Worm (Caenorhabditis elegans) whole organism, L2 larva: Measurements from ENCODE around the gene R02D3.8.

Experiments
- C34F6.9 ChIP-seq: fragments of 150-350 bp; optimal IDR thresholded peaks from 2 replicates; lab custom pipeline; 2014; ENCODE audit warnings: missing biosample characterization, missing genetic modification characterization
- F13H6.1 ChIP-seq: sonication (generic microtip); optimal IDR thresholded peaks from 2 replicates; lab custom pipeline; 2016; ENCODE audit warnings: missing genetic modification characterization, missing compliant biosample characterization
- R02D3.7 ChIP-seq: fragments of 150-350 bp; optimal IDR thresholded peaks from 2 replicates; lab custom pipeline; 2014; ENCODE audit warnings: missing biosample characterization, missing genetic modification characterization
- Y55F3AM.14 ChIP-seq: fragments of 200-800 bp; sonication (Bioruptor generic); optimal IDR thresholded peaks from 2 replicates; lab custom pipeline; 2018; ENCODE audit warnings: mild to moderate bottlenecking, missing genetic modification characterization, missing compliant biosample characterization
- ZK546.5 ChIP-seq: sonication (generic microtip); optimal IDR thresholded peaks from 2 replicates; lab custom pipeline; 2017; ENCODE audit warnings: missing biosample characterization, missing genetic modification characterization
- alr-1 ChIP-seq: fragments of 150-350 bp; optimal IDR thresholded peaks from 2 replicates; lab custom pipeline; 2014; ENCODE audit warnings: missing biosample characterization, missing genetic modification characterization
- aly-2 ChIP-seq: fragments of 150-350 bp; optimal IDR thresholded peaks from 2 replicates; lab custom pipeline; 2014; ENCODE audit warnings: missing biosample characterization, missing genetic modification characterization
- ceh-16 ChIP-seq: fragments of 150-350 bp; optimal IDR thresholded peaks from 2 replicates; lab custom pipeline; 2014; ENCODE audit warnings: missing biosample characterization, missing genetic modification characterization
- crh-2 ChIP-seq: sonication (generic microtip); optimal IDR thresholded peaks from 2 replicates; lab custom pipeline; 2017; ENCODE audit warnings: missing biosample characterization, missing genetic modification characterization
- dmd-4 ChIP-seq: sonication (generic microtip); optimal IDR thresholded peaks from 2 replicates; lab custom pipeline; 2017; ENCODE audit warnings: missing biosample characterization, missing genetic modification characterization
- elt-1 ChIP-seq: fragments of 150-350 bp; optimal IDR thresholded peaks from 2 replicates; lab custom pipeline; 2014; ENCODE audit warnings: missing biosample characterization, missing genetic modification characterization
- fos-1 ChIP-seq: fragments of 150-350 bp; optimal IDR thresholded peaks from 2 replicates; lab custom pipeline; 2014; ENCODE audit warnings: missing biosample characterization, missing genetic modification characterization
- gmeb-1 ChIP-seq: fragments of 150-350 bp; optimal IDR thresholded peaks from 2 replicates; lab custom pipeline; 2014; ENCODE audit warnings: missing biosample characterization, missing genetic modification characterization
- lin-11 ChIP-seq: fragments of 150-350 bp; sonication (generic microtip); optimal IDR thresholded peaks from 2 replicates; lab custom pipeline; 2014; ENCODE audit warnings: missing biosample characterization, missing genetic modification characterization, inconsistent platforms, mixed read lengths
- lin-13 ChIP-seq: fragments of 150-350 bp; optimal IDR thresholded peaks from 2 replicates; lab custom pipeline; 2014; ENCODE audit warnings: missing biosample characterization, missing genetic modification reagents, missing genetic modification characterization
- lin-39 ChIP-seq: fragments of 150-350 bp; optimal IDR thresholded peaks from 2 replicates; lab custom pipeline; 2014; ENCODE audit warnings: missing biosample characterization, missing genetic modification reagents, missing genetic modification characterization
- lsy-2 ChIP-seq, 2 experiments: fragments of 150-350 bp in 1 of 2; sonication (generic microtip) in 1 of 2; optimal IDR thresholded peaks; 2 replicates each; lab custom pipeline; 2014 to 2017; ENCODE audit warnings: missing biosample characterization in 2 of 2, missing genetic modification characterization in 2 of 2
- mbf-1 ChIP-seq: sonication (generic microtip); optimal IDR thresholded peaks from 2 replicates; lab custom pipeline; 2017; ENCODE audit warnings: missing biosample characterization, missing genetic modification characterization
- nhr-10 ChIP-seq: sonication (generic microtip); optimal IDR thresholded peaks from 2 replicates; lab custom pipeline; 2017; ENCODE audit warnings: missing biosample characterization, missing genetic modification characterization
- nhr-11 ChIP-seq: fragments of 150-350 bp; optimal IDR thresholded peaks from 2 replicates; lab custom pipeline; 2014; ENCODE audit warnings: missing biosample characterization, missing genetic modification characterization
- nhr-12 ChIP-seq: fragments of 150-350 bp; optimal IDR thresholded peaks from 2 replicates; lab custom pipeline; 2014; ENCODE audit warnings: missing biosample characterization, missing genetic modification characterization
- nhr-129 ChIP-seq: fragments of 150-350 bp; optimal IDR thresholded peaks from 2 replicates; lab custom pipeline; 2014; ENCODE audit warnings: missing biosample characterization, missing genetic modification characterization
- nhr-21 ChIP-seq: fragments of 150-350 bp; optimal IDR thresholded peaks from 2 replicates; lab custom pipeline; 2014; ENCODE audit warnings: missing biosample characterization, missing genetic modification characterization
- nhr-23 ChIP-seq: fragments of 150-350 bp; optimal IDR thresholded peaks from 2 replicates; lab custom pipeline; 2014; ENCODE audit warnings: missing biosample characterization, missing genetic modification reagents, missing genetic modification characterization
- nhr-25 ChIP-seq: fragments of 150-350 bp; sonication (generic microtip); optimal IDR thresholded peaks from 3 replicates; lab custom pipeline; 2014; ENCODE audit warnings: missing biosample characterization, missing genetic modification characterization
- nhr-6 ChIP-seq: fragments of 150-350 bp; optimal IDR thresholded peaks from 2 replicates; lab custom pipeline; 2014; ENCODE audit warnings: missing biosample characterization, missing genetic modification characterization
- nhr-77 ChIP-seq: fragments of 150-350 bp; optimal IDR thresholded peaks from 2 replicates; lab custom pipeline; 2014; ENCODE audit warnings: missing biosample characterization, missing genetic modification characterization
- sem-4 ChIP-seq: fragments of 150-350 bp; optimal IDR thresholded peaks from 2 replicates; lab custom pipeline; 2014; ENCODE audit warnings: missing biosample characterization, missing genetic modification reagents, missing genetic modification characterization
- sma-3 ChIP-seq: sonication (generic microtip); optimal IDR thresholded peaks from 2 replicates; lab custom pipeline; 2016; ENCODE audit warnings: missing genetic modification reagents, missing genetic modification characterization, missing compliant biosample characterization
- snpc-4 ChIP-seq: fragments of 150-350 bp; optimal IDR thresholded peaks from 2 replicates; lab custom pipeline; 2014; ENCODE audit warnings: missing biosample characterization, missing genetic modification characterization
- unc-39 ChIP-seq: fragments of 150-350 bp; optimal IDR thresholded peaks from 2 replicates; lab custom pipeline; 2014; ENCODE audit warnings: missing biosample characterization, missing genetic modification characterization
- unc-55 ChIP-seq: fragments of 150-350 bp; sonication (generic microtip); optimal IDR thresholded peaks from 3 replicates; lab custom pipeline; 2014; ENCODE audit warnings: missing biosample characterization, missing genetic modification reagents, missing genetic modification characterization
- unc-62 ChIP-seq: fragments of 150-350 bp; optimal IDR thresholded peaks from 2 replicates; lab custom pipeline; 2014; ENCODE audit warnings: missing biosample characterization, missing genetic modification reagents, missing genetic modification characterization
- zag-1 ChIP-seq: fragments of 150-350 bp; optimal IDR thresholded peaks from 2 replicates; lab custom pipeline; 2014; ENCODE audit warnings: missing biosample characterization, missing genetic modification characterization
- ztf-1 ChIP-seq: fragments of 200-800 bp; sonication (Bioruptor generic); conservative IDR thresholded peaks from 2 replicates; pipeline ENCODE4 v1.3.6; 2022; ENCODE audit warnings: missing genetic modification characterization, missing compliant biosample characterization
- ztf-11 ChIP-seq: sonication (generic microtip); optimal IDR thresholded peaks from 2 replicates; lab custom pipeline; 2017; ENCODE audit warnings: missing biosample characterization, missing genetic modification characterization
- ztf-4 ChIP-seq: fragments of 150-350 bp; optimal IDR thresholded peaks from 2 replicates; lab custom pipeline; 2014; ENCODE audit warnings: missing biosample characterization, missing genetic modification characterization

Gene R02D3.8

ce11 chrIV:273299-273698 is 16.3 kb upstream of the R02D3.8 start, which contains the start of gene srh-282:
Gene srh-282 (minus strand): TSS chrIV:273399.
- TF ChIP-seq lin-13: no peak
- no peak for TF ChIP-seq Y55F3AM.14 (GFP tag; lab: Kevin White, UChicago)
- TF ChIP-seq unc-39 (tag; lab: Kevin White, UChicago): no peak
- no peak for TF ChIP-seq gmeb-1 (tag; lab: Kevin White, UChicago)
- no peak for TF ChIP-seq nhr-25 (tag; lab: Kevin White, UChicago)
- TF ChIP-seq unc-62 (GFP tag; lab: Kevin White, UChicago): no peak
- TF ChIP-seq nhr-77 (tag; lab: Kevin White, UChicago): no peak
- no peak for TF ChIP-seq nhr-6 (tag; lab: Kevin White, UChicago)
- no peak for TF ChIP-seq elt-1 (tag; lab: Kevin White, UChicago)
- TF ChIP-seq F13H6.1 (tag; lab: Kevin White, UChicago): no peak
- TF ChIP-seq snpc-4: no peak

ce11 chrIV:269107-269506 is 12.1 kb upstream of the R02D3.8 start, which contains the start of gene T21D12.11:
Gene T21D12.11 (plus strand): TSS chrIV:269407.
- TF ChIP-seq ztf-4 (tag; lab: Kevin White, UChicago): no peak
- no peak for TF ChIP-seq lin-11 (tag; lab: Kevin White, UChicago)
- no peak for TF ChIP-seq sem-4
- TF ChIP-seq nhr-77 (tag; lab: Kevin White, UChicago): no peak
- no peak for TF ChIP-seq dmd-4 (tag; lab: Kevin White, UChicago)
- no peak for TF ChIP-seq nhr-6 (tag; lab: Kevin White, UChicago)
- no peak for TF ChIP-seq ztf-1 (GFP tag; lab: Robert Waterston, UW)
- no peak for TF ChIP-seq unc-39 (tag; lab: Kevin White, UChicago)

- TF ChIP-seq lsy-2 (tag; optimal IDR thresholded peaks at IDR 0.05; lab: Kevin White, UChicago) (no peak), nhr-11 (tag; lab: Kevin White, UChicago) (no peak), fos-1 (tag; lab: Kevin White, UChicago) (no peak), nhr-12 (no peak), aly-2 (no peak), lin-39 (no peak), nhr-6 (tag; lab: Kevin White, UChicago) (no peak), R02D3.7 (tag; lab: Kevin White, UChicago) (no peak), mbf-1 (no peak), nhr-25 (tag; lab: Kevin White, UChicago) (no peak), elt-1 (tag; lab: Kevin White, UChicago) (no peak), crh-2 (tag; lab: Kevin White, UChicago) (no peak), dmd-4 (tag; lab: Kevin White, UChicago) (no peak), nhr-23 (tag; lab: Kevin White, UChicago) (no peak), sma-3 (GFP tag; lab: Kevin White, UChicago) (no peak), nhr-129 (tag; lab: Kevin White, UChicago) (no peak), unc-39 (tag; lab: Kevin White, UChicago) (no peak), ceh-16 (tag; lab: Kevin White, UChicago) (no peak)
Measured at ce11 chrIV:266148-266547, 9.1 kb upstream of the R02D3.8 start, which contains the start of gene T21D12.12. Gene T21D12.12 (plus strand): TSS chrIV:266448.

- TF ChIP-seq C34F6.9 (tag; lab: Kevin White, UChicago) (peak; percentile 64), lin-13 (peak; percentile 17), nhr-6 (tag; lab: Kevin White, UChicago) (peak; percentile 8), lsy-2 (tag; optimal IDR thresholded peaks at IDR 0.05; lab: Kevin White, UChicago) (peak in 1 of 2 experiments; percentile 55), ztf-11 (no peak), unc-55 (GFP tag; lab: Kevin White, UChicago) (peak; percentile 56)
Measured at ce11 chrIV:264182-264709, 7.2 kb upstream of the R02D3.8 start, which contains the start of gene pat-6. Gene pat-6 (minus strand): TSS chrIV:264232.

ce11 chrIV:262460-262859 is 5.5 kb upstream of the R02D3.8 start:
- no peak for TF ChIP-seq ztf-1 (GFP tag; lab: Robert Waterston, UW)
- TF ChIP-seq alr-1: no peak
- no peak for TF ChIP-seq nhr-10 (tag; lab: Kevin White, UChicago)
- no peak for TF ChIP-seq zag-1
- TF ChIP-seq nhr-11 (tag; lab: Kevin White, UChicago): no peak
- no peak for TF ChIP-seq ZK546.5
- TF ChIP-seq sem-4: no peak
- no peak for TF ChIP-seq F13H6.1 (tag; lab: Kevin White, UChicago)
- no peak for TF ChIP-seq nhr-129 (tag; lab: Kevin White, UChicago)
- no peak for TF ChIP-seq nhr-21 (tag; lab: Kevin White, UChicago)
- no peak for TF ChIP-seq nhr-25 (tag; lab: Kevin White, UChicago)
- no peak for TF ChIP-seq R02D3.7 (tag; lab: Kevin White, UChicago)
